Worm (Caenorhabditis elegans): ENCODE data around the gene ZC373.3.

DNA sequence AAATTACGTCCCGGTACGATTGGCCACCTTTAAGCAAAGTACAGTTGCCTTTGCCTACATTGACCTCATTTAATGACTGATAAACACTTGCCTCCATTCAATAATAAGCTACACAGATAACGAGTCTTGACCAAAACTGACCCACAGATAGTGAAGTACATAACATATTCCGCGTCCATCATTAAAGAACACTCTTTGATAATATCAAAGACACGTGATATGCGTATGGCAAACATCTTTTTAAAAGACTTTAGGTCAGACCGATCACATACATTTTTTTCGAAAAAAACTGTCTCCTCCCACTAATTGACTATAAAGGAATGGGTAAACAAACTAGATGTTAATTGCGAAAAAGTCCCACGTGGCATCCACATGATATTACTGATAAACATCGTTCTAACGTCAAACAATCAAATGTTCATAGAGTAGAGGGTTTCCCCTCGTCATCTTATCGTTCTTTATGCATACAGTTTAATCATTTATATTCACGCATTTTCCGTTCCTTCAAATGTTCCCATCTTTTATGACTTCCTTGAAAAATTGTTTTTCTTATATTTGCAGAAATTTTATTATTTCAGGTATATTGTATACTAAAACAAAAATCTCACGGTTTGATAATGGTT, 23.8 kb downstream of the ZC373.3 start, which contains the start of gene W07E11.1:
- TF ChIP-seq crh-2 (tag; optimal IDR thresholded peaks at IDR 0.05) (peak; percentile 79), nhr-11 (tag; optimal IDR thresholded peaks at IDR 0.05) (no peak), alr-1 (tag; optimal IDR thresholded peaks at IDR 0.05) (no peak), ztf-11 (tag; optimal IDR thresholded peaks at IDR 0.05) (no peak), sem-4 (tag; optimal IDR thresholded peaks at IDR 0.05) (no peak), nhr-237 (tag; optimal IDR thresholded peaks at IDR 0.05) (no peak), ama-1 (optimal IDR thresholded peaks at IDR 0.05) (no peak), nhr-10 (tag; optimal IDR thresholded peaks at IDR 0.05) (no peak), lin-39 (tag; optimal IDR thresholded peaks at IDR 0.05) (no peak), nhr-25 (tag; optimal IDR thresholded peaks at IDR 0.05) (no peak)

All from whole organism, L2 larva.